Fruit fly (Drosophila melanogaster): ENCODE results near the gene UGP.

DNA sequence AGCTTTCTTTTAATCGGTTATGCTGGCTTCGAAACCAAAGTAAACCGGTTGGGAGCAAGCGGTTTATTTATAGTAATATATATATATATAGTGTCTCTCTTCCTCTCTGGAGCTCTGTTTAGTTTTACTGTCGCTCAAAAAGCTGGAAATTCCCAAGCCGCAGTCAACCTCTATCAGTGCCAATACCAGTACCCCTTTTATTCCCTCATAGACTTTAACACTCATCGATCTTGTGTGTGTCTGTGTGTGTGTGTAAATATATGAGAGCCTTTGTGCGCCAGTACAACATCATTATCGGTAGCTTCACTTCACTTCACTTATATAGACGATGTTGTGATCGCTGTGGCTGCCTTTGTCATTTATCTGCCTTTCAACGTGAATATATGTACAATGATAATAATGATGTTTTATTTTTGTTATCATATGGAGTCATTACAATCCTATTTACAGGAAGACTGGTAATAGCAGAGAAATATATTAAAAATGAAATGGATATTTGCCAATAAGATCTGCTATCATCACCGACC lies 20.7 kb downstream of the UGP start:
- no peak for TF ChIP-seq Myc (optimal IDR thresholded peaks at IDR 0.05)
- no peak for TF ChIP-seq psq (optimal IDR thresholded peaks at IDR 0.05)
- TF ChIP-seq ttk (optimal IDR thresholded peaks at IDR 0.05) = no peak
- no peak for TF ChIP-seq h (optimal IDR thresholded peaks at IDR 0.05)
- no peak for TF ChIP-seq insv (optimal IDR thresholded peaks at IDR 0.05)

Data from Kc167 (cell line).